Worm (Caenorhabditis elegans): Measurements from ENCODE around the gene ugt-63.

- TF ChIP-seq lin-39 (tag; optimal IDR thresholded peaks at IDR 0.05): no peak
- TF ChIP-seq hlh-17 (GFP tag; optimal IDR thresholded peaks at IDR 0.05; ENCODE audit: borderline replicate concordance): no peak
- TF ChIP-seq efl-3 (GFP tag; optimal IDR thresholded peaks at IDR 0.05): no peak
- TF ChIP-seq sptf-1 (tag; optimal IDR thresholded peaks at IDR 0.05): no peak
- TF ChIP-seq ceh-8 (GFP tag; optimal IDR thresholded peaks at IDR 0.05): no peak
- no peak for TF ChIP-seq nhr-77 (tag; optimal IDR thresholded peaks at IDR 0.05)
Measured at ce11 chrV:5113654-5114053, 3.1 kb upstream of the ugt-63 start, which contains the start of gene C04F5.8.
